Fruit fly (Drosophila melanogaster) whole organism, embryonic: ENCODE data around the gene Hsp70Ab.

ENCODE experiments used
- Atf-2 ChIP-seq: fragments of 200-800 bp; sonication (Bioruptor generic); optimal IDR thresholded peaks from 2 replicates; lab custom pipeline; 2016; ENCODE audit warnings: missing biosample characterization, missing genetic modification characterization
- Blimp-1 ChIP-seq: fragments of 200-800 bp; sonication (Bioruptor generic); optimal IDR thresholded peaks from 3 replicates; lab custom pipeline; 2018; ENCODE audit warnings: missing biosample characterization, missing genetic modification characterization, mild to moderate bottlenecking, moderate library complexity, missing genetic modification reagents
- CG11085 ChIP-seq: fragments of 200-800 bp; sonication (Bioruptor generic); IDR thresholded peaks from 2 replicates; pipeline ENCODE4 v1.3.6; 2022; ENCODE audit warnings: missing biosample characterization, missing genetic modification characterization
- CG11504 ChIP-seq: fragments of 200-800 bp; sonication (Bioruptor generic); optimal IDR thresholded peaks from 3 replicates; lab custom pipeline; 2019; ENCODE audit warnings: missing biosample characterization, mild to moderate bottlenecking, missing genetic modification characterization, moderate library complexity
- CG12236 ChIP-seq: fragments of 200-800 bp; sonication (Bioruptor generic); optimal IDR thresholded peaks from 2 replicates; lab custom pipeline; 2016; ENCODE audit warnings: missing biosample characterization, missing genetic modification characterization
- CG13424 ChIP-seq: fragments of 200-800 bp; sonication (Bioruptor generic); optimal IDR thresholded peaks from 2 replicates; lab custom pipeline; 2019; ENCODE audit warnings: missing biosample characterization, mild to moderate bottlenecking, missing genetic modification characterization, moderate library complexity
- CG15073 ChIP-seq: fragments of 200-800 bp; sonication (Bioruptor generic); optimal IDR thresholded peaks from 2 replicates; lab custom pipeline; 2016; ENCODE audit warnings: missing biosample characterization, missing genetic modification characterization
- CG15514 ChIP-seq: fragments of 200-800 bp; sonication (Bioruptor generic); optimal IDR thresholded peaks from 3 replicates; lab custom pipeline; 2017; ENCODE audit warnings: missing biosample characterization, missing genetic modification characterization, mild to moderate bottlenecking, moderate library complexity, missing genetic modification reagents
- CG15601 ChIP-seq: fragments of 200-800 bp; sonication (Bioruptor generic); optimal IDR thresholded peaks from 3 replicates; lab custom pipeline; 2019; ENCODE audit warnings: missing biosample characterization, mild to moderate bottlenecking, missing genetic modification characterization, moderate library complexity
- CG2678 ChIP-seq: fragments of 200-800 bp; sonication (Bioruptor generic); optimal IDR thresholded peaks from 3 replicates; lab custom pipeline; 2019; ENCODE audit warnings: missing biosample characterization, mild to moderate bottlenecking, missing genetic modification characterization, moderate library complexity
- CG2889 ChIP-seq: fragments of 200-800 bp; sonication (Bioruptor generic); IDR thresholded peaks from 3 replicates; pipeline ENCODE4 v1.3.6; 2022; ENCODE audit warnings: missing biosample characterization, missing genetic modification characterization
- CG3995 ChIP-seq: fragments of 200-800 bp; sonication (Bioruptor generic); optimal IDR thresholded peaks from 3 replicates; lab custom pipeline; 2016; ENCODE audit warnings: missing biosample characterization, missing genetic modification characterization
- CG43689 ChIP-seq: fragments of 200-800 bp; sonication (Bioruptor generic); IDR thresholded peaks from 2 replicates; pipeline ENCODE4 v1.3.6; 2022; ENCODE audit warnings: missing biosample characterization, missing genetic modification characterization
- CG5953 ChIP-seq: fragments of 200-800 bp; sonication (Bioruptor generic); IDR thresholded peaks from 2 replicates; pipeline ENCODE4 v1.3.6; 2022; ENCODE audit warnings: missing biosample characterization, missing genetic modification characterization
- CG6791 ChIP-seq: fragments of 200-800 bp; sonication (Bioruptor generic); IDR thresholded peaks from 3 replicates; pipeline ENCODE4 v1.3.6; 2022; ENCODE audit warnings: missing biosample characterization, missing genetic modification characterization; ENCODE audit not compliant: partially characterized antibody
- CG7271 ChIP-seq: fragments of 200-800 bp; sonication (Bioruptor generic); optimal IDR thresholded peaks from 2 replicates; lab custom pipeline; 2018; ENCODE audit warnings: missing biosample characterization, mild to moderate bottlenecking, missing genetic modification characterization, moderate library complexity
- CG8388 ChIP-seq: fragments of 200-800 bp; sonication (Bioruptor generic); optimal IDR thresholded peaks from 2 replicates; lab custom pipeline; 2019; ENCODE audit warnings: missing biosample characterization, mild to moderate bottlenecking, missing genetic modification characterization, moderate library complexity
- CG8924 ChIP-seq: fragments of 200-800 bp; optimal IDR thresholded peaks from 3 replicates; lab custom pipeline; 2019; ENCODE audit warnings: missing biosample characterization, mild to moderate bottlenecking, missing genetic modification characterization, moderate library complexity
- Dip3 ChIP-seq: fragments of 200-800 bp; sonication (Bioruptor generic); optimal IDR thresholded peaks from 3 replicates; lab custom pipeline; 2016; ENCODE audit warnings: missing biosample characterization, missing genetic modification characterization
- Doc2 ChIP-seq: fragments of 200-800 bp; sonication (Bioruptor generic); IDR thresholded peaks from 2 replicates; pipeline ENCODE4 v1.3.6; 2022; ENCODE audit warnings: missing biosample characterization, missing genetic modification characterization
- E2f2 ChIP-seq: fragments of 200-800 bp; sonication (Bioruptor generic); IDR thresholded peaks from 2 replicates; pipeline ENCODE4 v1.3.6; 2022; ENCODE audit warnings: missing biosample characterization, missing genetic modification characterization
- Ets65A ChIP-seq: fragments of 200-800 bp; sonication (Bioruptor generic); peaks from one replicate; lab custom pipeline; 2016; ENCODE audit warnings: missing biosample characterization, missing genetic modification characterization
- HLHmδ ChIP-seq: fragments of 200-800 bp; sonication (Bioruptor generic); optimal IDR thresholded peaks from 2 replicates; lab custom pipeline; 2018; ENCODE audit warnings: missing biosample characterization, mild to moderate bottlenecking, missing genetic modification characterization, moderate library complexity
- Ravus ChIP-seq: fragments of 200-800 bp; sonication (Bioruptor generic); IDR thresholded peaks from 2 replicates; pipeline ENCODE4 v1.3.6; 2022; ENCODE audit warnings: missing biosample characterization, missing genetic modification characterization
- Tbp ChIP-seq: fragments of >200 bp; optimal IDR thresholded peaks from 2 replicates; lab custom pipeline; 2018; ENCODE audit warnings: missing biosample characterization, missing genetic modification characterization
- abd-A ChIP-seq: fragments of 200-800 bp; sonication (Bioruptor generic); optimal IDR thresholded peaks from 3 replicates; lab custom pipeline; 2019; ENCODE audit warnings: missing biosample characterization, mild to moderate bottlenecking, missing genetic modification characterization, moderate library complexity
- ase ChIP-seq: fragments of 200-800 bp; sonication (Bioruptor generic); IDR thresholded peaks from 3 replicates; pipeline ENCODE4 v1.3.6; 2022; ENCODE audit warnings: missing biosample characterization, missing genetic modification characterization
- bcd ChIP-seq: fragments of 200-800 bp; sonication (Bioruptor generic); optimal IDR thresholded peaks from 2 replicates; lab custom pipeline; 2017; ENCODE audit warnings: missing biosample characterization, mild to moderate bottlenecking, missing genetic modification characterization
- chinmo ChIP-seq: fragments of 200-800 bp; sonication (Bioruptor generic); IDR thresholded peaks from 4 replicates; pipeline ENCODE4 v1.3.6; 2022; ENCODE audit warnings: missing biosample characterization, missing genetic modification characterization; ENCODE audit not compliant: partially characterized antibody
- crc ChIP-seq: fragments of 200-800 bp; sonication (Bioruptor generic); optimal IDR thresholded peaks from 2 replicates; lab custom pipeline; 2016; ENCODE audit warnings: missing biosample characterization, missing genetic modification characterization
- cwo ChIP-seq: fragments of 200-800 bp; sonication (Bioruptor generic); optimal IDR thresholded peaks from 3 replicates; lab custom pipeline; 2017; ENCODE audit warnings: missing biosample characterization, missing genetic modification characterization, mild to moderate bottlenecking, moderate library complexity, missing genetic modification reagents
- dimm ChIP-seq: fragments of 200-800 bp; sonication (Bioruptor generic); IDR thresholded peaks from 2 replicates; pipeline ENCODE4 v1.3.6; 2022; ENCODE audit warnings: missing biosample characterization, missing genetic modification characterization
- dmrt11E ChIP-seq: fragments of 200-800 bp; sonication (Bioruptor generic); optimal IDR thresholded peaks from 3 replicates; lab custom pipeline; 2018; ENCODE audit warnings: missing biosample characterization, mild to moderate bottlenecking, missing genetic modification characterization, moderate library complexity
- ftz-f1 ChIP-seq: fragments of 200-800 bp; sonication (Bioruptor generic); optimal IDR thresholded peaks from 2 replicates; lab custom pipeline; 2016; ENCODE audit warnings: missing biosample characterization, missing genetic modification characterization
- gfzf ChIP-seq: fragments of 200-800 bp; sonication (Bioruptor generic); optimal IDR thresholded peaks from 2 replicates; lab custom pipeline; 2016; ENCODE audit warnings: missing biosample characterization, mild to moderate bottlenecking, missing genetic modification characterization, moderate library complexity
- gt ChIP-seq: fragments of 200-800 bp; sonication (Bioruptor generic); IDR thresholded peaks from 2 replicates; pipeline ENCODE4 v1.3.6; 2022; ENCODE audit warnings: missing biosample characterization, missing genetic modification characterization
- ken ChIP-seq: fragments of 200-800 bp; sonication (Bioruptor generic); IDR thresholded peaks from 3 replicates; pipeline ENCODE4 v1.3.6; 2022; ENCODE audit warnings: missing biosample characterization, missing genetic modification characterization
- lab ChIP-seq: fragments of 200-800 bp; sonication (Bioruptor generic); optimal IDR thresholded peaks from 3 replicates; lab custom pipeline; 2017; ENCODE audit warnings: missing biosample characterization, missing genetic modification characterization, mild to moderate bottlenecking, moderate library complexity, missing genetic modification reagents
- lola ChIP-seq, 3 experiments: fragments of >200 bp in 2 of 3; fragments of 200-800 bp in 1 of 3; sonication (Bioruptor generic) in 1 of 3; optimal IDR thresholded peaks; 2 replicates each; lab custom pipeline; 2017 to 2019; ENCODE audit warnings: missing biosample characterization in 3 of 3, missing genetic modification characterization in 3 of 3, mild to moderate bottlenecking in 1 of 3, moderate library complexity in 1 of 3
- mam ChIP-seq: fragments of 200-800 bp; sonication (Bioruptor generic); optimal IDR thresholded peaks from 3 replicates; lab custom pipeline; 2016; ENCODE audit warnings: missing biosample characterization, missing genetic modification characterization
- mld ChIP-seq: fragments of 200-800 bp; sonication (Bioruptor generic); IDR thresholded peaks from 3 replicates; pipeline ENCODE4 v1.3.6; 2022; ENCODE audit warnings: missing biosample characterization, missing genetic modification characterization; ENCODE audit not compliant: partially characterized antibody
- nerfin-2 ChIP-seq: fragments of 200-800 bp; sonication (Bioruptor generic); IDR thresholded peaks from 2 replicates; pipeline ENCODE4 v1.3.6; 2022; ENCODE audit warnings: missing biosample characterization, missing genetic modification characterization; ENCODE audit not compliant: partially characterized antibody
- p53 ChIP-seq: fragments of 200-800 bp; sonication (Bioruptor generic); optimal IDR thresholded peaks from 2 replicates; lab custom pipeline; 2016; ENCODE audit warnings: missing biosample characterization, missing genetic modification characterization
- pan ChIP-seq, 4 experiments: fragments of >200 bp in 3 of 4; fragments of 200-800 bp in 1 of 4; sonication (Bioruptor generic) in 1 of 4; optimal IDR thresholded peaks in 3 of 4; IDR thresholded peaks in 1 of 4; 2 replicates each; pipeline versions ENCODE4 v1.3.6 to Lab custom; 2017 to 2022; ENCODE audit warnings: missing biosample characterization in 2 of 4, missing genetic modification characterization in 2 of 4, mixed read lengths in 1 of 4
- pita ChIP-seq: fragments of 200-800 bp; sonication (Bioruptor generic); optimal IDR thresholded peaks from 2 replicates; lab custom pipeline; 2017; ENCODE audit warnings: missing biosample characterization, mild to moderate bottlenecking, missing genetic modification characterization
- seq ChIP-seq: fragments of 200-800 bp; sonication (Bioruptor generic); IDR thresholded peaks from 2 replicates; pipeline ENCODE4 v1.3.6; 2022; ENCODE audit warnings: missing biosample characterization, missing genetic modification characterization
- vfl ChIP-seq: fragments of 200-800 bp; sonication (Bioruptor generic); optimal IDR thresholded peaks from 2 replicates; lab custom pipeline; 2016; ENCODE audit warnings: missing biosample characterization, missing genetic modification characterization
- zf30C ChIP-seq: fragments of 200-800 bp; sonication (Bioruptor generic); optimal IDR thresholded peaks from 3 replicates; lab custom pipeline; 2018; ENCODE audit warnings: missing biosample characterization, mild to moderate bottlenecking, missing genetic modification characterization

The Hsp70Ab gene

DNA sequence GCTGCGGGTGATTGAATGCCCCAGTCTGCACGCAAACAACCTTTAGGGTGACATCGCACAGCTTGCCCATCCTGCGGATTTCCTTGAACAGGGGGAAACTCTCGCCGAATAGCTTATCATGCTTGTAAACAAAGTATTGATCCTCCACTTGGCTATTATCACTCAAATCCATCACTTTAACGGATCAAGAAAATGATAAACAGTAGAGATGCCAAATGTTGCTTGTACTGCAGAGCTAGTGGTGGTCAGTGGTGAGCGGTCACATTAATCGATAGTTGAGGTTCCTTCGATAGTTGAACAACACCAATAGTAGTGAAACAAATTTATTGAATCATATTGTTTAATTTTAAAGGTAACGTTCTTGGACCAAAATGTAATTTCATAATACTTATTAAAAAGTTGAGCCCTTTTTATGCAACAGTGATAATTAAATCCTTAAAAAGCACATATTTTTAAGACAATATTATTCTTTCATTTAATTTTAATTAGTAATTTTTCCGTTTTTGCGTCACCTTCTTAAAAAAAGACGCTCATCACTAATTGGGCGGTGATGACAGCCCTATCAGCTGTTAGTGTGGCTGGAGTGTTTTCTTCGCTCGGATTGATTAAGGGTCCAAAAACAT is 52.0 kb downstream of the Hsp70Ab start, which contains the start of the genes KLHL18 and GCC185 (continued):
- TF ChIP-seq pita (GFP tag; lab: Kevin White, UChicago) (no peak), gfzf (peak; percentile 31), CG15601 (peak; percentile 92), dmrt11E (tag; lab: Kevin White, UChicago) (peak; percentile 81), CG15073 (GFP tag; lab: Kevin White, UChicago) (peak; percentile 17), lab (GFP tag; lab: Kevin White, UChicago) (peak; percentile 69), CG11504 (tag; lab: Kevin White, UChicago) (peak; percentile 88), CG7271 (tag; lab: Kevin White, UChicago) (no peak), CG5953 (no peak), chinmo (0 out of 4 replicates have a peak, but pooled peaks have one; percentile 44), CG13424 (tag; lab: Kevin White, UChicago) (peak; percentile 73), Ravus (no peak), nerfin-2 (GFP tag; lab: Robert Waterston, UW) (peak; percentile 57), vfl (GFP tag; lab: Kevin White, UChicago) (peak; percentile 63), CG3995 (GFP tag; lab: Kevin White, UChicago) (peak; percentile 74), cwo (peak; percentile 33), dimm (GFP tag; lab: Robert Waterston, UW) (no peak), CG8924 (peak; percentile 76), pan (optimal IDR thresholded peaks at IDR 0.05; lab: Kevin White, UChicago) (no peak), pan (GFP tag; optimal IDR thresholded peaks at IDR 0.05 in 1 of 2, IDR thresholded peaks at IDR 0.05 in 1 of 2) (peak in 1 of 2 experiments; percentile 59), bcd (GFP tag; lab: Kevin White, UChicago) (peak; percentile 83), CG6791 (GFP tag; lab: Robert Waterston, UW) (peak; percentile 74), CG8388 (GFP tag; lab: Kevin White, UChicago) (no peak), seq (GFP tag; lab: Robert Waterston, UW) (no peak), ase (GFP tag; lab: Robert Waterston, UW) (0 out of 3 replicates have a peak, but pooled peaks have one; percentile 14), CG11085 (GFP tag; lab: Robert Waterston, UW) (peak; percentile 68), mld (GFP tag; lab: Robert Waterston, UW) (peak; percentile 19; the same call in 1 of the 3 replicates), CG2889 (GFP tag; lab: Robert Waterston, UW) (peak; percentile 59; the same call in 1 of the 3 replicates), Dip3 (GFP tag; lab: Kevin White, UChicago) (peak; percentile 66), mam (GFP tag; lab: Kevin White, UChicago) (peak; percentile 85), lola (GFP tag; optimal IDR thresholded peaks at IDR 0.05; lab: Kevin White, UChicago) (peak in 1 of 3 experiments; percentile 81), crc (GFP tag; lab: Kevin White, UChicago) (no peak), E2f2 (GFP tag; lab: Robert Waterston, UW) (no peak; the same call in 1 of the 2 replicates), zf30C (no peak), Blimp-1 (GFP tag; lab: Kevin White, UChicago) (peak; percentile 55), Tbp (no peak), Doc2 (GFP tag; lab: Robert Waterston, UW) (peak; percentile 42; the same call in 1 of the 2 replicates), CG12236 (peak; percentile 14), CG15514 (GFP tag; lab: Kevin White, UChicago) (peak; percentile 80), abd-A (tag; lab: Kevin White, UChicago) (no peak), HLHmδ (GFP tag; lab: Kevin White, UChicago) (no peak), gt (no peak), CG43689 (GFP tag; lab: Robert Waterston, UW) (no peak), Atf-2 (GFP tag; lab: Kevin White, UChicago) (peak; percentile 51), p53 (no peak), ftz-f1 (GFP tag; lab: Kevin White, UChicago) (no peak), ken (GFP tag; lab: Robert Waterston, UW) (0 out of 3 replicates have a peak, but pooled peaks have one; percentile 61), CG2678 (tag; lab: Kevin White, UChicago) (no peak), Ets65A (GFP tag; lab: Kevin White, UChicago) (peak; percentile 95)
